Worm (Caenorhabditis elegans) whole organism, late embryonic: ENCODE measurements around the gene npr-17.

Experiments
- K09A11.1 ChIP-seq: sonication (generic microtip); optimal IDR thresholded peaks from 2 replicates; lab custom pipeline; 2017; ENCODE audit warnings: antibody characterized with exemption, mild to moderate bottlenecking, missing genetic modification characterization, missing compliant biosample characterization; ENCODE audit not compliant: insufficient read depth
- T23F11.4 ChIP-seq: fragments of 200-800 bp; sonication (Bioruptor generic); optimal IDR thresholded peaks from 2 replicates; lab custom pipeline; 2018; ENCODE audit warnings: mild to moderate bottlenecking, missing genetic modification characterization, missing compliant biosample characterization
- ceh-22 ChIP-seq: sonication (generic microtip); optimal IDR thresholded peaks from 2 replicates; lab custom pipeline; 2017; ENCODE audit warnings: missing biosample characterization, missing genetic modification characterization
- fax-1 ChIP-seq: sonication (generic microtip); optimal IDR thresholded peaks from 2 replicates; lab custom pipeline; 2016; ENCODE audit warnings: missing genotype, missing genetic modification characterization, missing compliant biosample characterization
- fkh-10 ChIP-seq: fragments of 150-350 bp; optimal IDR thresholded peaks from 2 replicates; lab custom pipeline; 2014; ENCODE audit warnings: missing biosample characterization, missing genetic modification reagents, missing genetic modification characterization
- gmeb-2 ChIP-seq: sonication (generic microtip); optimal IDR thresholded peaks from 2 replicates; lab custom pipeline; 2016; ENCODE audit warnings: missing genetic modification characterization, inconsistent platforms, missing compliant biosample characterization
- hlh-15 ChIP-seq: sonication (generic microtip); optimal IDR thresholded peaks from 2 replicates; lab custom pipeline; 2016; ENCODE audit warnings: missing genetic modification characterization, missing compliant biosample characterization
- lim-6 ChIP-seq: sonication (generic microtip); optimal IDR thresholded peaks from 2 replicates; lab custom pipeline; 2016; ENCODE audit warnings: missing genetic modification characterization, missing compliant biosample characterization
- nfya-1 ChIP-seq: sonication (generic microtip); optimal IDR thresholded peaks from 2 replicates; lab custom pipeline; 2017; ENCODE audit warnings: missing genetic modification characterization, mild to moderate bottlenecking, missing compliant biosample characterization, antibody characterized with exemption, moderate library complexity
- nhr-11 ChIP-seq: fragments of 150-350 bp; optimal IDR thresholded peaks from 2 replicates; lab custom pipeline; 2014; ENCODE audit warnings: missing biosample characterization, missing genetic modification characterization
- nhr-232 ChIP-seq: sonication (generic microtip); optimal IDR thresholded peaks from 2 replicates; lab custom pipeline; 2016; ENCODE audit warnings: missing genetic modification characterization, missing compliant biosample characterization
- pha-2 ChIP-seq: sonication (generic microtip); optimal IDR thresholded peaks from 2 replicates; lab custom pipeline; 2017; ENCODE audit warnings: mild to moderate bottlenecking, missing genetic modification characterization, missing compliant biosample characterization
- rnt-1 ChIP-seq: sonication (generic microtip); optimal IDR thresholded peaks from 2 replicates; lab custom pipeline; 2016; ENCODE audit warnings: missing genetic modification characterization, missing compliant biosample characterization
- sox-4 ChIP-seq: sonication (generic microtip); optimal IDR thresholded peaks from 2 replicates; lab custom pipeline; 2017; ENCODE audit warnings: mild to moderate bottlenecking, missing genetic modification characterization, inconsistent platforms, missing compliant biosample characterization

ce11 chrIII:8036497-8036896, 40.2 kb upstream of the npr-17 start:
- TF ChIP-seq hlh-15 (tag; lab: Kevin White, UChicago) (no peak), nfya-1 (tag; lab: Kevin White, UChicago) (no peak), sox-4 (tag; lab: Kevin White, UChicago) (no peak), nhr-11 (no peak), fkh-10 (no peak), ceh-22 (tag; lab: Kevin White, UChicago) (no peak), rnt-1 (tag; lab: Kevin White, UChicago) (no peak), K09A11.1 (tag; lab: Kevin White, UChicago) (no peak), nhr-232 (tag; lab: Kevin White, UChicago) (no peak), lim-6 (tag; lab: Kevin White, UChicago) (no peak), gmeb-2 (tag; lab: Kevin White, UChicago) (no peak), T23F11.4 (GFP tag; lab: Kevin White, UChicago) (no peak), pha-2 (no peak), fax-1 (no peak)
